Fruit fly (Drosophila melanogaster) Kc167 (cell line): ENCODE data around the gene MtnA.

Experiments used
- Sin3A ChIP-seq: fragments of >200 bp; optimal IDR thresholded peaks from 2 replicates; lab custom pipeline; 2018; ENCODE audit warnings: missing external identifiers
- h ChIP-seq: fragments of >200 bp; optimal IDR thresholded peaks from 3 replicates; lab custom pipeline; 2018; ENCODE audit warnings: missing external identifiers
- psq ChIP-seq: fragments of >200 bp; optimal IDR thresholded peaks from 2 replicates; lab custom pipeline; 2017; ENCODE audit warnings: missing external identifiers
- ttk ChIP-seq: sonication (Bioruptor generic); optimal IDR thresholded peaks from 2 replicates; lab custom pipeline; 2017; ENCODE audit warnings: missing external identifiers

DNA sequence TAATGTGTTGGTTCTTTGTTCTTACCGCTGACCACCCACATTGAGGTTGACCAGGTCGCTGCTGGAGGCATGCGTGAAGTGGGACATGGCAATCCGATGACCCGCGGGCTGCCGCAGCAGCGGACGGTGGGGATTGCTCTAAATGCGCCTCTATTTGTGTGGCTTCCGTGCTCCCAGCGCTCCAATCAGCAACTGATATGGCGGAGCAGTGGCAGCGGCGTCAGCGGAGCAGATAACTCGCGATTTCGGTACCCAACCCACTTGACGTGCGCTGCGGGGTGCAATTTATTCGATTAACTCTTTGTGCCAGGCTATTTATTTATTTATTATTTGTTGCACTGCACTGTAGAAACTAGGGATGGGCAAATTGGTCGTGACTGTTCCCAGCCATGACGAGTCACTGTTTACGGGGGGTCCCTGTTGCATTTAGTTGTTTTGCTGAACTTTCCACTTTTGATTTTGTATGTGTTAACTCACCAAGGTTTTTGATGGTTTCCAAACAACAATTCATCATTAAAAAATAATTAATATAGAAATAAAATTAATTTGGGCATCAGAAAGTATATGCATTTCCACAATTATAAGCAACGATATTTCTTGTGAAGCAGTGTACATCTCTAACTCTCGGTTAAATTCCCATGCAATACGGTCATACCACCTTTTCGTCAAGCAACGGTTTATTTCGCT is 16.6 kb upstream of the MtnA start, which contains the start of the genes CG9467 and CG8526:
- no peak for TF ChIP-seq h (lab: Kevin White, UChicago)
- no peak for TF ChIP-seq ttk (lab: Kevin White, UChicago)
- TF ChIP-seq Sin3A = no peak
- no peak for TF ChIP-seq psq
